Worm (Caenorhabditis elegans) whole organism, midembryonic: ENCODE measurements around the gene K02C4.2.

Experiments
- T22C8.4 ChIP-seq: fragments of 200-800 bp; sonication (Bioruptor generic); IDR thresholded peaks from 2 replicates; pipeline ENCODE4 v1.3.6; 2022; ENCODE audit warnings: missing genetic modification characterization, missing compliant biosample characterization
- cog-1 ChIP-seq: sonication (generic microtip); optimal IDR thresholded peaks from 2 replicates; lab custom pipeline; 2016; ENCODE audit warnings: missing genetic modification characterization, missing compliant biosample characterization
- flt-1 ChIP-seq: fragments of 200-800 bp; sonication (Bioruptor generic); IDR thresholded peaks from 2 replicates; pipeline ENCODE4 v1.3.6; 2022; ENCODE audit warnings: missing genetic modification characterization, missing compliant biosample characterization
- klf-2 ChIP-seq: fragments of 200-800 bp; sonication (Bioruptor generic); conservative IDR thresholded peaks from 2 replicates; pipeline ENCODE4 v1.3.6; 2022; ENCODE audit warnings: missing genetic modification reagents, missing genetic modification characterization, missing compliant biosample characterization
- med-1 ChIP-seq: sonication (generic microtip); optimal IDR thresholded peaks from 2 replicates; lab custom pipeline; 2017; ENCODE audit warnings: missing genetic modification characterization, mild to moderate bottlenecking, missing compliant biosample characterization, antibody characterized with exemption, missing genetic modification reagents; ENCODE audit not compliant: insufficient read depth
- ref-1 ChIP-seq: fragments of 200-800 bp; sonication (Bioruptor generic); conservative IDR thresholded peaks from 2 replicates; pipeline ENCODE4 v1.3.6; 2022; ENCODE audit warnings: missing genetic modification reagents, missing genetic modification characterization, missing compliant biosample characterization
- tab-1 ChIP-seq: fragments of 200-800 bp; sonication (Bioruptor generic); IDR thresholded peaks from 2 replicates; pipeline ENCODE4 v1.3.6; 2022; ENCODE audit warnings: missing genetic modification characterization, missing compliant biosample characterization
- ztf-23 ChIP-seq: fragments of 200-800 bp; sonication (Bioruptor generic); IDR thresholded peaks from 2 replicates; pipeline ENCODE4 v1.3.6; 2022; ENCODE audit warnings: missing genetic modification reagents, missing genetic modification characterization, missing compliant biosample characterization
- ztf-29 ChIP-seq: fragments of 200-800 bp; sonication (Bioruptor generic); IDR thresholded peaks from 2 replicates; pipeline ENCODE4 v1.3.6; 2022; ENCODE audit warnings: missing genetic modification reagents, missing genetic modification characterization, missing compliant biosample characterization

K02C4.2 gene

ce11 chrII:8086803-8087202, 11.2 kb downstream of the K02C4.2 start, which contains the start of gene K02C4.3:
Gene K02C4.3, minus strand, starts transcription at chrII:8086853.
- no peak for TF ChIP-seq klf-2 (GFP tag; lab: Robert Waterston, UW)
- no peak for TF ChIP-seq med-1 (GFP tag; lab: Kevin White, UChicago)
- no peak for TF ChIP-seq T22C8.4 (GFP tag; lab: Robert Waterston, UW)
- no peak for TF ChIP-seq cog-1 (tag; lab: Kevin White, UChicago)
- TF ChIP-seq flt-1 (GFP tag; lab: Robert Waterston, UW): no peak
- no peak for TF ChIP-seq ztf-29
- TF ChIP-seq tab-1 (GFP tag; lab: Robert Waterston, UW): no peak
- TF ChIP-seq ztf-23 (GFP tag; lab: Robert Waterston, UW): no peak
- no peak for TF ChIP-seq ref-1 (GFP tag; lab: Robert Waterston, UW)

DNA sequence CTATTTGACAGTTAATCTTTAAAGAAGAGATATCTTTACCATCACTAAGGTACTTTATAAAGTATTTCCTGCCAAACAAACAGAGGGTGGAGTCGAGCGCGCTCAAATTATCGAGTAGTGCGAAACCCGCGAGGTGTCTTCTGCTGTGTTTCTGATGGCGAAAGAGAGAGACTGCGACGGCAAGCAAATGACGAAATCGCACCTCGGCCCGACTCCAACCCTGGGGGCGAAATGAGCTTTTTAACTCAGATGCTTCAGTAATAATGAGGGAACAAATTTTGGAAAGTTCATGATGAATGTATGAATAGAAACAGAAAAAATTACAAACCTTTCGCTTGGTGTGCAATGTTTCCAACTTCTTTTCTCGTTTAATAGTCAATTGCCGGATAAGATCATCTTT, 16.0 kb downstream of the K02C4.2 start:
- TF ChIP-seq ref-1 (GFP tag; lab: Robert Waterston, UW): no peak
- no peak for TF ChIP-seq flt-1 (GFP tag; lab: Robert Waterston, UW)
- TF ChIP-seq cog-1 (tag; lab: Kevin White, UChicago): no peak
- TF ChIP-seq T22C8.4 (GFP tag; lab: Robert Waterston, UW): no peak
- TF ChIP-seq klf-2 (GFP tag; lab: Robert Waterston, UW): no peak
- TF ChIP-seq ztf-29: no peak
- TF ChIP-seq tab-1 (GFP tag; lab: Robert Waterston, UW): no peak
- no peak for TF ChIP-seq med-1 (GFP tag; lab: Kevin White, UChicago)
- no peak for TF ChIP-seq ztf-23 (GFP tag; lab: Robert Waterston, UW)

ce11 chrII:8092537-8092936, 17.0 kb downstream of the K02C4.2 start, which contains the start of gene ltd-1:
Gene ltd-1, minus strand, starts transcription at chrII:8092754.
- TF ChIP-seq ztf-23 (GFP tag; lab: Robert Waterston, UW) (no peak), ref-1 (GFP tag; lab: Robert Waterston, UW) (no peak), tab-1 (GFP tag; lab: Robert Waterston, UW) (no peak), cog-1 (tag; lab: Kevin White, UChicago) (no peak)

DNA sequence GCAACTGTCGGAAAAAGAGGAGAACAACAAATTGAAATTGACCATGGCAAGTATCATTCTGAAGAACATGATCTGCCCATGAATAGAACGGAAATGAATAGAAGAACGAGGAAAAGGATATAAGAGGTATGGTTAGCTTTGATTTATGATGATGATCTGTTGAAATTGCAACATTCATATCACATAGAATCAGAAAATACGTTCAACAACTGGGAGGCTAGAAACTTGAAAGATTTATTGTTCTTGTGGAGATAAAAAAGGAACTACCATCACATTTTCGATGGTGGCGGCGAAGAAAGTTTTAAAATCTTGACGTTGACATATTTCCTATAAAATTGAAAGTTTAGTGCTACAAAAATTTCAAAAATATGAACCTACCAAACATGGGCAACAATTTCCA, 17.7 kb downstream of the K02C4.2 start:
- no peak for TF ChIP-seq med-1 (GFP tag; lab: Kevin White, UChicago)
- TF ChIP-seq tab-1 (GFP tag; lab: Robert Waterston, UW): no peak
- TF ChIP-seq klf-2 (GFP tag; lab: Robert Waterston, UW): no peak
- no peak for TF ChIP-seq flt-1 (GFP tag; lab: Robert Waterston, UW)
- no peak for TF ChIP-seq ref-1 (GFP tag; lab: Robert Waterston, UW)
- no peak for TF ChIP-seq ztf-29
- no peak for TF ChIP-seq cog-1 (tag; lab: Kevin White, UChicago)
- TF ChIP-seq T22C8.4 (GFP tag; lab: Robert Waterston, UW): no peak
- no peak for TF ChIP-seq ztf-23 (GFP tag; lab: Robert Waterston, UW)

DNA sequence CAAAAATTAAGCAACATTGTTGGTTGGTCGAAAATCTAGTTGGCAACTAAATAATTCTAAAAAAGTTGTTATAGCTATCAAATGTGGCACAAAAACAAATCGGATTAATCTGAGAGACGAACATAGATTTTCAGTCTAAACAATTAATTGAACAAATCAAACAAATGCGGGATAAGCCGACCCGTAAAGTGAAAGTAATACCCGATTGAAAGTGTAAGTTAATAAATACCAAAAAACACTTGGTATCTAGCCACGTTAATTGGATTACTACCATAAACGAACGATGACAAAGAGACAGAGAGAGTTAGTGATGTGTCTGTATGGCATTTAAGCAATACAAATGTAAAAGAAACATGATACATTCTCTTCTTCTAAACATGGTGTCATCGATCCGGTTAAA, 18.4 kb downstream of the K02C4.2 start:
- TF ChIP-seq med-1 (GFP tag; lab: Kevin White, UChicago) (no peak), cog-1 (tag; lab: Kevin White, UChicago) (no peak), tab-1 (GFP tag; lab: Robert Waterston, UW) (no peak), ztf-23 (GFP tag; lab: Robert Waterston, UW) (no peak), ref-1 (GFP tag; lab: Robert Waterston, UW) (no peak), flt-1 (GFP tag; lab: Robert Waterston, UW) (no peak), T22C8.4 (GFP tag; lab: Robert Waterston, UW) (no peak), ztf-29 (no peak), klf-2 (GFP tag; lab: Robert Waterston, UW) (no peak)

ce11 chrII:8099212-8099784, 23.7 kb downstream of the K02C4.2 start:
- no peak for TF ChIP-seq ztf-23 (GFP tag; lab: Robert Waterston, UW)
- TF ChIP-seq flt-1 (GFP tag; lab: Robert Waterston, UW): no peak
- TF ChIP-seq tab-1 (GFP tag; lab: Robert Waterston, UW): no peak
- no peak for TF ChIP-seq klf-2 (GFP tag; lab: Robert Waterston, UW)
- no peak for TF ChIP-seq T22C8.4 (GFP tag; lab: Robert Waterston, UW)
- TF ChIP-seq cog-1 (tag; lab: Kevin White, UChicago): no peak
- no peak for TF ChIP-seq med-1 (GFP tag; lab: Kevin White, UChicago)
- no peak for TF ChIP-seq ref-1 (GFP tag; lab: Robert Waterston, UW)
- no peak for TF ChIP-seq ztf-29

DNA sequence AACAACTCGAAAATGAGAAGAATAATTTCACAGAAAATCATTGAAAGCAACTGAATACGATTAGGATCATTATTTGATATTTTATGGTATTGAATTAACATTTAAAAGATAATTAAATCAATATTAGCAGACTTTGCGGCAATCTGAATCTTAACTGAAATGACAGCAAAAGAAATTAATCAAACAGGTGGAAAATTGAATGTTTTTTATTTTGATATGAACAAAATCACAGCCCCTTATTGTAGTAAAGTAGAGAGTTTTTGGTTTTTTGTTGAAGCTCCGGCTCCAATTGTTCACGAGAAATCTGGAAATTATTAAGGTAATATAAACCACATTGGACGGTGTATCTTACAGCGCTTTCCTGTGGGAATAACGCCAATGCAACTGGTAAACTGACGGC, 26.5 kb downstream of the K02C4.2 start, which contains the start of gene sre-2:
sre-2 (minus strand) TSS at position 101 of the 400 bp plus-strand sequence.
- TF ChIP-seq cog-1 (tag; lab: Kevin White, UChicago) (no peak), tab-1 (GFP tag; lab: Robert Waterston, UW) (no peak), flt-1 (GFP tag; lab: Robert Waterston, UW) (no peak), med-1 (GFP tag; lab: Kevin White, UChicago) (no peak), ztf-29 (no peak), klf-2 (GFP tag; lab: Robert Waterston, UW) (no peak), T22C8.4 (GFP tag; lab: Robert Waterston, UW) (no peak), ref-1 (GFP tag; lab: Robert Waterston, UW) (no peak), ztf-23 (GFP tag; lab: Robert Waterston, UW) (no peak)

ce11 chrII:8104998-8105397, 29.4 kb downstream of the K02C4.2 start, which contains the start of gene sfxn-5:
Gene sfxn-5, minus strand, starts transcription at chrII:8105052.
- TF ChIP-seq T22C8.4 (GFP tag; lab: Robert Waterston, UW) (no peak), ref-1 (GFP tag; lab: Robert Waterston, UW) (no peak), tab-1 (GFP tag; lab: Robert Waterston, UW) (no peak), flt-1 (GFP tag; lab: Robert Waterston, UW) (no peak), klf-2 (GFP tag; lab: Robert Waterston, UW) (no peak), cog-1 (tag; lab: Kevin White, UChicago) (no peak), ztf-29 (no peak), med-1 (GFP tag; lab: Kevin White, UChicago) (no peak)
